Fruit fly (Drosophila melanogaster): ENCODE results near the gene CG14722.

The CG14722 gene

DNA sequence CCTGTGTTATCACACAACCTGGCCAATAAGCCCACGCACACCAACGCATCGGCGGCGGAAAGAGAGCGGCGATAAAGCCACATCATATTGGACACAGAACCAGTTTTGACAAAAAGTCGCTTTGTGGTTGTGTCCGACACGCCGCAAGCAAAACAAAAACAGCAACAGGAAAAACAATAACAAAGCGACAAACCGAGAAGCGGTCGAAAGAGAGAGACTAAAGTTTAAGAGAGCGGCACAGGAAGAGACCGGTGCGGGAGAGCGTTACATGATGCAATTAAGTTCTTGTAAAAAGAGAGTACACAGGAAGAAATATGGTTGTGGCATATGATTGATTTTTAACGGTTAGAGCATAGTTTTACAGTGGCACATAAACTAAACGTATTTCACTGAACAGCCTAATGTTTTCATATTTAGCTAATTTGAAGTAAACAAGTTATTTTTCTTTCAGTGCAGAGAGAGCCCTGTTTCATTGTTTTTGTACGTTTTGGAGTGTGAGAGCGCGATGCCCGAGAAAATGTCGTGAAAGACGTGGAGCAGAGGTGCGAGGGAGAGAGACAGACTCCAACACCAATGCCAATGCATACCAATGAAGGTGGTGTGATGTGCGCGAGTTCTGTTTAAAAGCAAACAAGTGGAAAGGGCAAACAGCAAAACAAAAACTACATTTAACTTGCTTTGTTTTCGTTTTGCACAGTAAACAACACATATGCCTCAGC is 19.1 kb downstream of the CG14722 start (continued):
- TF ChIP-seq CG9609 (GFP tag; optimal IDR thresholded peaks at IDR 0.05) (peak; percentile 100), CG9727 (GFP tag; optimal IDR thresholded peaks at IDR 0.05) (peak; percentile 100), CG8944 (GFP tag; optimal IDR thresholded peaks at IDR 0.05) (peak; percentile 100), kay (GFP tag; optimal IDR thresholded peaks at IDR 0.05) (peak; percentile 100), CG10543 (GFP tag; optimal IDR thresholded peaks at IDR 0.05) (peak; percentile 100), Xrp1 (GFP tag; IDR thresholded peaks at IDR 0.05) (no peak), emc (GFP tag; optimal IDR thresholded peaks at IDR 0.05) (peak; percentile 100), Fer3 (tag; optimal IDR thresholded peaks at IDR 0.05) (peak; percentile 100), NFAT (GFP tag; IDR thresholded peaks at IDR 0.05) (no peak), CG17829 (tag; optimal IDR thresholded peaks at IDR 0.05) (peak; percentile 100), CG33557 (GFP tag; optimal IDR thresholded peaks at IDR 0.05) (peak; percentile 100), pita (GFP tag; optimal IDR thresholded peaks at IDR 0.05) (no peak), CG6272 (GFP tag; IDR thresholded peaks at IDR 0.05) (peak; percentile 99), Sry-δ (GFP tag; optimal IDR thresholded peaks at IDR 0.05) (peak; percentile 90), gsb-n (tag; optimal IDR thresholded peaks at IDR 0.05) (peak; percentile 100), dati (GFP tag; IDR thresholded peaks at IDR 0.05) (no peak), slp2 (GFP tag; optimal IDR thresholded peaks at IDR 0.05) (peak; percentile 100), mld (GFP tag; IDR thresholded peaks at IDR 0.05; ENCODE audit: partially characterized antibody) (no peak), Med (GFP tag) (peak; percentile 100), CG17328 (GFP tag; IDR thresholded peaks at IDR 0.05) (no peak), CG10654 (GFP tag; optimal IDR thresholded peaks at IDR 0.05) (peak; percentile 100), pzg (GFP tag; optimal IDR thresholded peaks at IDR 0.05) (peak; percentile 62), CG34422 (GFP tag; IDR thresholded peaks at IDR 0.05) (no peak), CG18476 (GFP tag; optimal IDR thresholded peaks at IDR 0.05) (peak; percentile 99), CG12744 (GFP tag; optimal IDR thresholded peaks at IDR 0.05) (peak; percentile 100), CG18764 (GFP tag; optimal IDR thresholded peaks at IDR 0.05) (peak; percentile 100), Mes4 (GFP tag; optimal IDR thresholded peaks at IDR 0.05) (peak; percentile 100), bigmax (GFP tag; optimal IDR thresholded peaks at IDR 0.05) (peak; percentile 91), CG18599 (GFP tag; optimal IDR thresholded peaks at IDR 0.05) (peak; percentile 100), CG31441 (GFP tag; IDR thresholded peaks at IDR 0.05) (no peak), so (GFP tag; IDR thresholded peaks at IDR 0.05) (no peak), jumu (GFP tag; optimal IDR thresholded peaks at IDR 0.05) (peak; percentile 100), esg (GFP tag; conservative IDR thresholded peaks at IDR 0.05) (no peak), CG13123 (GFP tag; optimal IDR thresholded peaks at IDR 0.05) (peak; percentile 99), org-1 (GFP tag; optimal IDR thresholded peaks at IDR 0.05) (peak; percentile 100), Bteb2 (GFP tag; optimal IDR thresholded peaks at IDR 0.05) (peak; percentile 100), CG14860 (GFP tag; IDR thresholded peaks at IDR 0.05; ENCODE audit: partially characterized antibody) (no peak), CG6683 (GFP tag; optimal IDR thresholded peaks at IDR 0.05) (peak; percentile 99), MTF-1 (GFP tag; optimal IDR thresholded peaks at IDR 0.05; ENCODE audit: borderline replicate concordance) (peak; percentile 99), pum (GFP tag; optimal IDR thresholded peaks at IDR 0.05) (peak; percentile 100), CG16813 (GFP tag; IDR thresholded peaks at IDR 0.05; ENCODE audit: partially characterized antibody) (no peak), hkb (optimal IDR thresholded peaks at IDR 0.05) (no peak), hkb (GFP tag; IDR thresholded peaks at IDR 0.05) (no peak), CG10267 (tag; optimal IDR thresholded peaks at IDR 0.05) (peak; percentile 99), CG17802 (tag; optimal IDR thresholded peaks at IDR 0.05) (peak; percentile 95), shn (GFP tag; optimal IDR thresholded peaks at IDR 0.05) (peak; percentile 100), prd (optimal IDR thresholded peaks at IDR 0.05) (no peak), prd (GFP tag; IDR thresholded peaks at IDR 0.05) (no peak), Chrac-16 (GFP tag; optimal IDR thresholded peaks at IDR 0.05) (peak; percentile 100), Antp (GFP tag; optimal IDR thresholded peaks at IDR 0.05) (peak; percentile 100), Atf3 (GFP tag; optimal IDR thresholded peaks at IDR 0.05) (peak; percentile 100)
